Worm (Caenorhabditis elegans): ENCODE data around the gene str-10.

str-10 gene

DNA sequence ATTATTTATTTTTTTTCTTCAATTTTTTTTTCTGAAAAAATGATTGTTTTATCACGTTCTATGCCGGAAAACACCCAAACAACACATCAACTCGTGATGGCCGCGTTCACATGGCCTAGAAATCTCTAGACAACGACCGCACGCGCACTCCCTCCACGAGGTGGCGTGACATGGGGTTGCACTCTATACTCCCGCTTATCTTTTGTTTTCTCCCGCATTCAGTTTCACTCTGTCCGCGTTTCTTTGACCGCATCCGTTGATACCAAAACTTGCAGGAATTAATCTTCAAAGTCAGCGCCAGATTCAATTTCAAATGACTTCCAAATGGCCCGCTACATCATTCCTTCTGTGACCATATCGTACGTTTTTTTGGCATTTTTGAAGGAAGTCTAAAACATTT, 22.5 kb downstream of the str-10 start, which contains the start of gene F17H10.1:
Gene F17H10.1 (plus strand): TSS at position 276 of the 400 bp plus-strand sequence.
- TF ChIP-seq flt-1 (GFP tag; IDR thresholded peaks at IDR 0.05) (peak; percentile 65; the same call in 1 of the 2 replicates), cog-1 (tag; optimal IDR thresholded peaks at IDR 0.05) (no peak), T22C8.4 (GFP tag; IDR thresholded peaks at IDR 0.05) (no peak), ztf-29 (GFP tag; IDR thresholded peaks at IDR 0.05) (no peak), klf-2 (GFP tag; conservative IDR thresholded peaks at IDR 0.05) (no peak), med-1 (GFP tag; optimal IDR thresholded peaks at IDR 0.05; ENCODE audit: insufficient read depth) (no peak), tab-1 (GFP tag; IDR thresholded peaks at IDR 0.05) (no peak), ref-1 (GFP tag; conservative IDR thresholded peaks at IDR 0.05) (no peak)

DNA sequence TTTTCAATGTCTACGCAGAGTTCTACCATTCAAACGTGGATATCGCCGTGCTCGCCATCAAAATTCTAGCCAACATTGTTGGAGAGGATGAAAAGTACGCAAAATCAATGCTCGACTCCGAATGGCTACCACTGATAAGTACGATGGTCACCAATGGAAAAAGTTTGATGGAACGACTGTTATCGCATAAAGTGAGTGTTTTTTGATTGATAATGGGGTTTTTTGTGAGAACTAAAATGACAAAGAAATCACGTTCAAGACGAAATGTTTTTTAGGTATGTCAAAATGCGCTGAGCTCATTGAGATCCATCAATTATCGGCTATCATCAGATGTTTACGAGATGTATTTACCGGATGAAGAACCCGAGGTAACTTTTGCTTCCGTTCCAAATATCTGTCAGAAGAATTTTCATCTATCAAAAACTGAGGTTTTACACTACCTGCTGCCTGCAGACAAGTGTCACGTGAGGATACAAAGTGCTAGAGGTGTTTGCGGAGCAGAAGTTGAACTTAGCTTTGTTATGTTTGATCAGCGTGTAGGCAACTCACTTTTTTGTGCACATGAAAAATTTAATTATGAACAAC, 23.8 kb downstream of the str-10 start:
- no peak for TF ChIP-seq T22C8.4 (GFP tag; IDR thresholded peaks at IDR 0.05)
- no peak for TF ChIP-seq tab-1 (GFP tag; IDR thresholded peaks at IDR 0.05)
- TF ChIP-seq ztf-23 (GFP tag; IDR thresholded peaks at IDR 0.05), result no peak
- TF ChIP-seq ztf-29 (GFP tag; IDR thresholded peaks at IDR 0.05), result no peak
- TF ChIP-seq klf-2 (GFP tag; conservative IDR thresholded peaks at IDR 0.05), result no peak
- TF ChIP-seq ref-1 (GFP tag; conservative IDR thresholded peaks at IDR 0.05), result no peak
- TF ChIP-seq cog-1 (tag; optimal IDR thresholded peaks at IDR 0.05), result no peak
- TF ChIP-seq flt-1 (GFP tag; IDR thresholded peaks at IDR 0.05), result no peak
- no peak for TF ChIP-seq med-1 (GFP tag; optimal IDR thresholded peaks at IDR 0.05; ENCODE audit: insufficient read depth)

DNA sequence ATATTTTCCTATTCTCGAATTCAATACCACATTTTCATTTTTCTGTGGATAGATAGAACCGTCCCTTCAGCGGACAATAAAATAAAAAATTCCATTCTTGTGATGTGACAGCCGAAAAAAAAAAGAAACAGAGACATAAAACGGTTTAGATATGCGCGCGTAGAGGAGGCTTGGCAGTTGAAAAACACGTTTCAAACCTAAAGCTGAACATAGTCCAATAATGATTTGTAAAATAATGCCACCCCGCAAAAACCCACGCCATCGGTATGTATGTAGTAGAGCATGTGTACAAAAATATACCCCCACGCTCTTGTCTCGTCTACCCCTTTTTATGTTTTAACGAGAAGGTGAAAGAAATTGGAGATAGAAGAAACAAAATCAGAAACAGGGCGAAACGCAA, 26.2 kb downstream of the str-10 start:
- TF ChIP-seq med-1 (GFP tag; optimal IDR thresholded peaks at IDR 0.05; ENCODE audit: insufficient read depth), result no peak
- no peak for TF ChIP-seq ref-1 (GFP tag; conservative IDR thresholded peaks at IDR 0.05)
- no peak for TF ChIP-seq ztf-23 (GFP tag; IDR thresholded peaks at IDR 0.05)
- TF ChIP-seq tab-1 (GFP tag; IDR thresholded peaks at IDR 0.05), result no peak
- TF ChIP-seq flt-1 (GFP tag; IDR thresholded peaks at IDR 0.05), result no peak
- TF ChIP-seq klf-2 (GFP tag; conservative IDR thresholded peaks at IDR 0.05), result no peak
- TF ChIP-seq ztf-29 (GFP tag; IDR thresholded peaks at IDR 0.05), result no peak
- no peak for TF ChIP-seq cog-1 (tag; optimal IDR thresholded peaks at IDR 0.05)
- TF ChIP-seq T22C8.4 (GFP tag; IDR thresholded peaks at IDR 0.05), result no peak

DNA sequence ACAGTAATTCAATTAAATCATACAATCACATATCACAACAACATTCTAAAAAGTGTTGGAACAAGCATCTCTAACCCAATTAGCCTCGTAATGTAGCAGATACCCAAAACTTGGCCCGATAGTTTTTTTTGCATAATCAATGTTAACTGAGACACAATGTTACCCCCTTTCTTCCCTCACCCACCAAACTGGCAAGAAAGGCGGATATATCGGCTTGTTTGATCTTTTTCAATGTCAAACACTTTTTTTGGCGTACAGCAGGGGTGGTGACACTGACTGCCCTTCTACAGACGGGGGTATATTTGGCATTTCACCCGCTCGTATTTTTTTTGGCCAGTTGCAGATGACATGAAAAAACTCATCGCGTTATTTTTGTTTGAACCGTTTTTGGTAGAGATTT, 27.6 kb downstream of the str-10 start:
- TF ChIP-seq tab-1 (GFP tag; IDR thresholded peaks at IDR 0.05), result no peak
- no peak for TF ChIP-seq ref-1 (GFP tag; conservative IDR thresholded peaks at IDR 0.05)
- TF ChIP-seq ztf-23 (GFP tag; IDR thresholded peaks at IDR 0.05), result no peak
- TF ChIP-seq klf-2 (GFP tag; conservative IDR thresholded peaks at IDR 0.05), result no peak
- TF ChIP-seq ztf-29 (GFP tag; IDR thresholded peaks at IDR 0.05), result no peak
- TF ChIP-seq T22C8.4 (GFP tag; IDR thresholded peaks at IDR 0.05), result no peak
- no peak for TF ChIP-seq flt-1 (GFP tag; IDR thresholded peaks at IDR 0.05)
- TF ChIP-seq med-1 (GFP tag; optimal IDR thresholded peaks at IDR 0.05; ENCODE audit: insufficient read depth), result no peak
- no peak for TF ChIP-seq cog-1 (tag; optimal IDR thresholded peaks at IDR 0.05)

DNA sequence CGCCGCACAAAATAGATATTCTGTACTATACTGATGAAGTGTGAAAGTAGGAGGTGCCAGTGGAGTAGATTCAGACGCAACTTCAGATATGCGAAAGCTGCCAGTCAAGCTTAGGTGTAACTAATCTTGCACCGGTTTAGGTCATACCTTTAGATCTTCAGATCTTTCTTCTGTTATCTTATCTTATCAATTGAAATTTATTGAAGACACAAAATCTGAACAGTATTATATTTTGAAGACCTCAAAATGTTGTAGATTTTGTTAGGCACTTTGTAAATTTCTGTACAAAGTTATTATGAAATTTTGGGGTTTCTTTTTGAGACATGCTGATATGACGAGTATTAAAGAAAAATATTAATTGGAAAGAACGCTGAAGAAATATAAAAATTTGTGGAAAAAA, 30.2 kb downstream of the str-10 start:
- TF ChIP-seq ztf-23 (GFP tag; IDR thresholded peaks at IDR 0.05), result no peak
- no peak for TF ChIP-seq ztf-29 (GFP tag; IDR thresholded peaks at IDR 0.05)
- TF ChIP-seq flt-1 (GFP tag; IDR thresholded peaks at IDR 0.05), result no peak
- TF ChIP-seq med-1 (GFP tag; optimal IDR thresholded peaks at IDR 0.05; ENCODE audit: insufficient read depth), result no peak
- TF ChIP-seq ref-1 (GFP tag; conservative IDR thresholded peaks at IDR 0.05), result no peak
- no peak for TF ChIP-seq cog-1 (tag; optimal IDR thresholded peaks at IDR 0.05)
- no peak for TF ChIP-seq T22C8.4 (GFP tag; IDR thresholded peaks at IDR 0.05)
- no peak for TF ChIP-seq klf-2 (GFP tag; conservative IDR thresholded peaks at IDR 0.05)
- TF ChIP-seq tab-1 (GFP tag; IDR thresholded peaks at IDR 0.05), result no peak

DNA sequence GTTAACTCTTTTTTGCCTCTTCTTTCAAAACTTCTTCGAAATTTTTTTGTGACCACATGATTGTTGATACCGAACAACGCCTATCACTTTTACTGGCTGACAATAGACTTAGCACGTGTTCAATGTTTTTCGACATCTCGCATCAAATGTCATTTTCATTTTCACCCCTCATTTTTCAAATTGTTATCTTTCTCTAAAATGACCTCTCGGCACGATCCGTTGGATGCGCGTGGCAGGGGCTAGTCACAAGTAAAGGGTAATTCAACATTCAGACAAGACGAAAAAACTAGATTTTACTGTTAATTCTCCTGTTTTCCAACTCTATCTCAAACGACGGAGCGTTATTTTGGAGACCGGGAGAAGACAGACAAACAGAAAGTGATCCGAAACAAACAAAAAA, 31.0 kb downstream of the str-10 start, which contains the start of gene F17H10.2:
Gene F17H10.2 (plus strand): TSS at position 316 of the 400 bp plus-strand sequence.
- TF ChIP-seq cog-1 (tag; optimal IDR thresholded peaks at IDR 0.05) (no peak), med-1 (GFP tag; optimal IDR thresholded peaks at IDR 0.05; ENCODE audit: insufficient read depth) (no peak), ref-1 (GFP tag; conservative IDR thresholded peaks at IDR 0.05) (no peak), klf-2 (GFP tag; conservative IDR thresholded peaks at IDR 0.05) (no peak), ztf-23 (GFP tag; IDR thresholded peaks at IDR 0.05) (no peak), tab-1 (GFP tag; IDR thresholded peaks at IDR 0.05) (no peak), T22C8.4 (GFP tag; IDR thresholded peaks at IDR 0.05) (no peak), flt-1 (GFP tag; IDR thresholded peaks at IDR 0.05) (no peak), ztf-29 (GFP tag; IDR thresholded peaks at IDR 0.05) (no peak)

DNA sequence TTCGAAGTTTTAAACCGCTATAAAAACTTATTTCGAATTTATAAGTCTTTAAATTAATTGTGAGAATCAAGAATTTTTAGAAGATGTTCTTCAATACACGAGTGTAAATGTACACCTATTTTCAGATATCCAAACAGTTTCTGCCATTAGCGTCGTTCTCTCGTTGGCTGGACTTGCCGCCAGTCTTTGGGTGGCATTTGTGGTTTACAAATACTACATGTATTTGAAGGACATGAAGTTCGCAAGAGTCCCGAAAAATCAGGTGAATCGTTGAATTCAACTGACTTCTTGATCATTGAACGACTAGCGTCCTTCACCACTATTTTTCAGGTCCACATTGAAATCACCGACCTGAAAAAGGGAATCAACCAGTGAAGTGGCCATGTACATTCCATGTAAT, 33.3 kb downstream of the str-10 start:
- no peak for TF ChIP-seq ref-1 (GFP tag; conservative IDR thresholded peaks at IDR 0.05)
- TF ChIP-seq ztf-23 (GFP tag; IDR thresholded peaks at IDR 0.05), result no peak
- TF ChIP-seq flt-1 (GFP tag; IDR thresholded peaks at IDR 0.05), result no peak
- TF ChIP-seq T22C8.4 (GFP tag; IDR thresholded peaks at IDR 0.05), result no peak
- TF ChIP-seq ztf-29 (GFP tag; IDR thresholded peaks at IDR 0.05), result no peak
- no peak for TF ChIP-seq klf-2 (GFP tag; conservative IDR thresholded peaks at IDR 0.05)
- no peak for TF ChIP-seq cog-1 (tag; optimal IDR thresholded peaks at IDR 0.05)
- TF ChIP-seq tab-1 (GFP tag; IDR thresholded peaks at IDR 0.05), result no peak
- no peak for TF ChIP-seq med-1 (GFP tag; optimal IDR thresholded peaks at IDR 0.05; ENCODE audit: insufficient read depth)

DNA sequence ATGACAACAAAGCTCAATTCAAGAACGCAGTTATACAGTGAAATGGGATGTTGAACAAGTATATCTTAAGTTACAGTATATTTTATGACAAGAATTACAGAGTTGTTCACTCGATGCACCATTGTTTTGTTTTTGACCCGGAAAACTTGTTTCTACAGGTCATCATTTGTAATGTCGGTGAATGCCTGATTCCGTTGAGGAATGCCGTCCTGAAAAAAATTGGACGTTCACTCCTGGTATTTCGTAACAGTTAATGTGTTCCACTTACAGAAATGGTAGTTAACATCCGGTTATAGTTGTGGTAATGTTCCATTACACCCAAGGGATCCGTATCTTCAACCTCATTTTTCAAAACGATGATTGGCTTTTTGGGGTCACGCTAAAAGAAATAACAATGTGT, 34.0 kb downstream of the str-10 start:
- TF ChIP-seq cog-1 (tag; optimal IDR thresholded peaks at IDR 0.05), result no peak
- TF ChIP-seq flt-1 (GFP tag; IDR thresholded peaks at IDR 0.05), result no peak
- no peak for TF ChIP-seq T22C8.4 (GFP tag; IDR thresholded peaks at IDR 0.05)
- TF ChIP-seq ref-1 (GFP tag; conservative IDR thresholded peaks at IDR 0.05), result no peak
- no peak for TF ChIP-seq tab-1 (GFP tag; IDR thresholded peaks at IDR 0.05)
- no peak for TF ChIP-seq ztf-23 (GFP tag; IDR thresholded peaks at IDR 0.05)
- no peak for TF ChIP-seq med-1 (GFP tag; optimal IDR thresholded peaks at IDR 0.05; ENCODE audit: insufficient read depth)
- TF ChIP-seq ztf-29 (GFP tag; IDR thresholded peaks at IDR 0.05), result no peak
- no peak for TF ChIP-seq klf-2 (GFP tag; conservative IDR thresholded peaks at IDR 0.05)

DNA sequence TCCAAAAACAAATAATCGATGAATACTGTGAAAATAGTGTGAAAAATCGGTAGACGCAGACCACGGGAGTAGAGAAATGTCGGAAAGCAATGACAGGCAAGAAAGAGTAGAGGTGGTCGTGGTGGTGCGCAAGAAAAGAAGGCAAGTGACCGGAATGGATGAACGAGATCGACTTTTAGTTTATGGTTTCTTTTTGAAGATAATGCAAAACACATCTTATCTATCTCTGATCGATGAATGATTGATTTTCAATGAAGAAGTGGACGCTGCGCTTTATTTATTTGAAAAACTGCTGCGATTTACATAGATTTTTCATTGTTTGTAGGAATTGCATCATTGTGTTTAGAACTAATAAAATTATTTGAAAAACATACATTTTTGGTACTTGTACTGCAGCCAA, 37.5 kb downstream of the str-10 start:
- peak; percentile 42; the same call in 1 of the 2 replicates for TF ChIP-seq T22C8.4 (GFP tag; IDR thresholded peaks at IDR 0.05)
- TF ChIP-seq flt-1 (GFP tag; IDR thresholded peaks at IDR 0.05), result no peak
- no peak for TF ChIP-seq ztf-29 (GFP tag; IDR thresholded peaks at IDR 0.05)

DNA sequence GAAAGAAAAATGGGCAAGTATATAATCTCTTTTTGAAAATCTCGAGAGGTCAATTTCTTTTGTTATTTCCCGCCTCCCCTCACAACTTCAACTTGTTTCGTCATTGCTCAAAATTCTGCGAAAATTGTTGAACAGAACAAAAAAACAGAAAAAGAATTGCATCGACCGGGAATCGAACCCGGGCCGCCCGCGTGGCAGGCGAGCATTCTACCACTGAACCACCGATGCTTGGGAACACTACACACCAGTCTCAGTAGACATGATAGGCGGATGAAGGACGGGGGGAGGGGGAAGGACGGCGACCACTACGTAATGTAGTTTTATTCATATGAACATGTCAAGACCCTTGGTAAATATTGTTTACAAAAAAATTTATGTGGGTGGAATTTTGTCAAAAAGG, 38.7 kb downstream of the str-10 start:
- peak; percentile 97 for TF ChIP-seq ref-1 (GFP tag; conservative IDR thresholded peaks at IDR 0.05)
- peak; percentile 99 for TF ChIP-seq tab-1 (GFP tag; IDR thresholded peaks at IDR 0.05)
- peak; percentile 99 for TF ChIP-seq flt-1 (GFP tag; IDR thresholded peaks at IDR 0.05)
- peak; percentile 97 for TF ChIP-seq klf-2 (GFP tag; conservative IDR thresholded peaks at IDR 0.05)
- TF ChIP-seq T22C8.4 (GFP tag; IDR thresholded peaks at IDR 0.05), result peak; percentile 97
- TF ChIP-seq ztf-29 (GFP tag; IDR thresholded peaks at IDR 0.05), result peak; percentile 94
- peak; percentile 96 for TF ChIP-seq ztf-23 (GFP tag; IDR thresholded peaks at IDR 0.05)
- TF ChIP-seq med-1 (GFP tag; optimal IDR thresholded peaks at IDR 0.05; ENCODE audit: insufficient read depth), result peak; percentile 75
- peak; percentile 56 for TF ChIP-seq cog-1 (tag; optimal IDR thresholded peaks at IDR 0.05)
